Worm (Caenorhabditis elegans) whole organism, midembryonic: Measurements from ENCODE around the gene C33C12.1.

ENCODE experiments used
- T22C8.4 ChIP-seq: fragments of 200-800 bp; sonication (Bioruptor generic); IDR thresholded peaks from 2 replicates; pipeline ENCODE4 v1.3.6; 2022; ENCODE audit warnings: missing genetic modification characterization, missing compliant biosample characterization
- ztf-23 ChIP-seq: fragments of 200-800 bp; sonication (Bioruptor generic); IDR thresholded peaks from 2 replicates; pipeline ENCODE4 v1.3.6; 2022; ENCODE audit warnings: missing genetic modification reagents, missing genetic modification characterization, missing compliant biosample characterization
- ztf-29 ChIP-seq: fragments of 200-800 bp; sonication (Bioruptor generic); IDR thresholded peaks from 2 replicates; pipeline ENCODE4 v1.3.6; 2022; ENCODE audit warnings: missing genetic modification reagents, missing genetic modification characterization, missing compliant biosample characterization

ce11 chrII:2223467-2223866 lies 25.4 kb downstream of the C33C12.1 start, which contains the start of gene cbs-2:
- TF ChIP-seq ztf-29 (GFP tag; lab: Robert Waterston, UW), result no peak
- no peak for TF ChIP-seq T22C8.4 (GFP tag; lab: Robert Waterston, UW)
- TF ChIP-seq ztf-23 (GFP tag; lab: Robert Waterston, UW), result no peak
